Worm (Caenorhabditis elegans) whole organism, L4 larva: ENCODE data around the gene clec-217.

Source experiments
- F10B5.3 ChIP-seq: sonication (generic microtip); optimal IDR thresholded peaks from 2 replicates; lab custom pipeline; 2016; ENCODE audit warnings: mild to moderate bottlenecking, missing genetic modification characterization, missing compliant biosample characterization
- F44E2.7 ChIP-seq: fragments of 200-800 bp; sonication (Bioruptor generic); IDR thresholded peaks from 2 replicates; pipeline ENCODE4 v2.1.2; 2022; ENCODE audit warnings: missing genetic modification characterization, missing compliant biosample characterization
- T20F7.1 ChIP-seq: fragments of 200-800 bp; sonication (Bioruptor generic); optimal IDR thresholded peaks from 2 replicates; lab custom pipeline; 2018; ENCODE audit warnings: mild to moderate bottlenecking, missing genetic modification characterization, missing compliant biosample characterization
- T26A8.4 ChIP-seq: fragments of 200-800 bp; sonication (Bioruptor generic); IDR thresholded peaks from 2 replicates; pipeline ENCODE4 v1.3.6; 2022; ENCODE audit warnings: missing genetic modification characterization, missing compliant biosample characterization
- Y105C5A.15 ChIP-seq: fragments of 200-800 bp; sonication (Bioruptor generic); IDR thresholded peaks from 2 replicates; pipeline ENCODE4 v1.3.6; 2022; ENCODE audit warnings: missing genetic modification characterization, missing compliant biosample characterization
- Y48G9A.11 ChIP-seq: fragments of 200-800 bp; sonication (Bioruptor generic); IDR thresholded peaks from 2 replicates; pipeline ENCODE4 v1.3.6; 2022; ENCODE audit warnings: missing genetic modification reagents, missing genetic modification characterization, missing compliant biosample characterization
- Y75B8A.6 ChIP-seq: fragments of 200-800 bp; sonication (Bioruptor generic); IDR thresholded peaks from 2 replicates; pipeline ENCODE4 v1.3.6; 2022; ENCODE audit warnings: missing genetic modification reagents, missing genetic modification characterization, missing compliant biosample characterization
- ZK546.5 ChIP-seq, 2 experiments: sonication (generic microtip); optimal IDR thresholded peaks; 2 replicates each; lab custom pipeline; 2017; ENCODE audit warnings: missing biosample characterization in 2 of 2, missing genetic modification characterization in 2 of 2
- aha-1 ChIP-seq: fragments of 150-350 bp; peaks from one replicate; lab custom pipeline; 2014; ENCODE audit warnings: missing biosample characterization, missing genetic modification characterization
- attf-4 ChIP-seq: sonication (generic microtip); optimal IDR thresholded peaks from 3 replicates; lab custom pipeline; 2017; ENCODE audit warnings: missing biosample characterization, missing genetic modification characterization
- ceh-20 ChIP-seq: fragments of 200-800 bp; sonication (Bioruptor generic); IDR thresholded peaks from 2 replicates; pipeline ENCODE4 v1.3.6; 2022; ENCODE audit warnings: missing genetic modification reagents, missing genetic modification characterization, missing compliant biosample characterization
- ceh-28 ChIP-seq: fragments of 150-350 bp; optimal IDR thresholded peaks from 2 replicates; lab custom pipeline; 2014; ENCODE audit warnings: missing biosample characterization, missing genetic modification reagents, missing genetic modification characterization
- ceh-62 ChIP-seq: sonication (generic microtip); optimal IDR thresholded peaks from 2 replicates; lab custom pipeline; 2017; ENCODE audit warnings: missing biosample characterization, missing genetic modification characterization
- cey-2 ChIP-seq: sonication (generic microtip); optimal IDR thresholded peaks from 3 replicates; lab custom pipeline; 2017; ENCODE audit warnings: missing genetic modification characterization, mild to moderate bottlenecking, missing compliant biosample characterization, antibody characterized with exemption, borderline replicate concordance; ENCODE audit not compliant: insufficient read depth
- daf-16 ChIP-seq, 3 experiments: sonication (generic microtip); optimal IDR thresholded peaks; 2 replicates each; lab custom pipeline; 2016 to 2017; ENCODE audit warnings: missing genetic modification characterization in 3 of 3, missing genetic modification reagents in 3 of 3, mild to moderate bottlenecking in 2 of 3, missing compliant biosample characterization in 2 of 3, missing biosample characterization in 1 of 3, moderate library complexity in 1 of 3
- daf-19 ChIP-seq: fragments of 200-800 bp; sonication (Bioruptor generic); conservative IDR thresholded peaks from 2 replicates; pipeline ENCODE4 v1.3.6; 2022; ENCODE audit warnings: missing genetic modification characterization, missing compliant biosample characterization
- dmd-6 ChIP-seq: fragments of 200-800 bp; sonication (Bioruptor generic); IDR thresholded peaks from 2 replicates; pipeline ENCODE4 v1.3.6; 2022; ENCODE audit warnings: missing genetic modification reagents, missing genetic modification characterization, missing compliant biosample characterization
- dmd-9 ChIP-seq: fragments of 200-800 bp; sonication (Bioruptor generic); IDR thresholded peaks from 2 replicates; pipeline ENCODE4 v1.3.6; 2022; ENCODE audit warnings: missing genetic modification reagents, missing genetic modification characterization, missing compliant biosample characterization
- dpl-1 ChIP-seq: fragments of 150-350 bp; optimal IDR thresholded peaks from 2 replicates; lab custom pipeline; 2014; ENCODE audit warnings: missing biosample characterization, missing genetic modification reagents, missing genetic modification characterization
- dve-1 ChIP-seq: sonication (generic microtip); optimal IDR thresholded peaks from 2 replicates; lab custom pipeline; 2017; ENCODE audit warnings: antibody characterized with exemption, mild to moderate bottlenecking, missing genetic modification characterization, missing compliant biosample characterization; ENCODE audit not compliant: insufficient read depth
- fkh-10 ChIP-seq: fragments of 150-350 bp; optimal IDR thresholded peaks from 2 replicates; lab custom pipeline; 2014; ENCODE audit warnings: missing biosample characterization, missing genetic modification reagents, missing genetic modification characterization
- fos-1 ChIP-seq: fragments of 150-350 bp; optimal IDR thresholded peaks from 2 replicates; lab custom pipeline; 2014; ENCODE audit warnings: missing biosample characterization, missing genetic modification characterization
- hif-1 ChIP-seq, 2 experiments: sonication (generic microtip); optimal IDR thresholded peaks; 2 replicates each; lab custom pipeline; 2016 to 2017; ENCODE audit warnings: missing compliant biosample characterization in 2 of 2, missing genetic modification characterization in 2 of 2, missing genetic modification reagents in 2 of 2, missing genotype in 2 of 2, mild to moderate bottlenecking in 1 of 2
- hmg-1.1 ChIP-seq: fragments of 200-800 bp; sonication (Bioruptor generic); IDR thresholded peaks from 2 replicates; pipeline ENCODE4 v1.3.6; 2022; ENCODE audit warnings: missing genetic modification reagents, missing genetic modification characterization, missing compliant biosample characterization
- jun-1 ChIP-seq: fragments of 150-350 bp; optimal IDR thresholded peaks from 2 replicates; lab custom pipeline; 2014; ENCODE audit warnings: missing biosample characterization, missing genetic modification reagents, missing genetic modification characterization
- lim-7 ChIP-seq: fragments of 200-800 bp; sonication (Bioruptor generic); IDR thresholded peaks from 2 replicates; pipeline ENCODE4 v1.3.6; 2022; ENCODE audit warnings: missing genetic modification characterization, missing compliant biosample characterization
- lin-1 ChIP-seq: fragments of 200-800 bp; sonication (Bioruptor generic); IDR thresholded peaks from 2 replicates; pipeline ENCODE4 v1.3.6; 2022; ENCODE audit warnings: missing genetic modification reagents, missing genetic modification characterization, missing compliant biosample characterization
- lin-13 ChIP-seq: fragments of 150-350 bp; optimal IDR thresholded peaks from 2 replicates; lab custom pipeline; 2014; ENCODE audit warnings: missing biosample characterization, missing genetic modification reagents, missing genetic modification characterization
- lin-29 ChIP-seq: fragments of 200-800 bp; sonication (Bioruptor generic); IDR thresholded peaks from 2 replicates; pipeline ENCODE4 v1.3.6; 2022; ENCODE audit warnings: missing genetic modification reagents, missing genetic modification characterization, missing compliant biosample characterization
- lin-38 ChIP-seq: fragments of 200-800 bp; sonication (Bioruptor generic); IDR thresholded peaks from 2 replicates; pipeline ENCODE4 v1.3.6; 2022; ENCODE audit warnings: missing genetic modification reagents, missing genetic modification characterization, missing compliant biosample characterization
- mep-1 ChIP-seq: fragments of 150-350 bp; sonication (generic microtip); optimal IDR thresholded peaks from 3 replicates; lab custom pipeline; 2014; ENCODE audit warnings: missing biosample characterization, missing genetic modification characterization
- mes-2 ChIP-seq: sonication (generic microtip); optimal IDR thresholded peaks from 2 replicates; lab custom pipeline; 2016; ENCODE audit warnings: missing genotype, mild to moderate bottlenecking, missing genetic modification characterization, missing compliant biosample characterization; ENCODE audit not compliant: poor library complexity, severe bottlenecking
- nhr-28 ChIP-seq: fragments of 150-350 bp; optimal IDR thresholded peaks from 2 replicates; lab custom pipeline; 2014; ENCODE audit warnings: missing biosample characterization, missing genetic modification characterization
- nhr-41 ChIP-seq: fragments of 200-800 bp; sonication (Bioruptor generic); IDR thresholded peaks from 2 replicates; pipeline ENCODE4 v1.3.6; 2022; ENCODE audit warnings: missing genetic modification reagents, missing genetic modification characterization, missing compliant biosample characterization
- nhr-42 ChIP-seq: fragments of 200-800 bp; sonication (Bioruptor generic); IDR thresholded peaks from 2 replicates; pipeline ENCODE4 v1.3.6; 2022; ENCODE audit warnings: missing genetic modification characterization, missing compliant biosample characterization
- nhr-48 ChIP-seq: sonication (generic microtip); optimal IDR thresholded peaks from 2 replicates; lab custom pipeline; 2016; ENCODE audit warnings: mild to moderate bottlenecking, missing genetic modification characterization, missing compliant biosample characterization
- nhr-6 ChIP-seq: fragments of 150-350 bp; optimal IDR thresholded peaks from 2 replicates; lab custom pipeline; 2014; ENCODE audit warnings: missing biosample characterization, missing genetic modification characterization
- php-3 ChIP-seq: fragments of 200-800 bp; sonication (Bioruptor generic); IDR thresholded peaks from 2 replicates; pipeline ENCODE4 v1.3.6; 2022; ENCODE audit warnings: missing genetic modification reagents, missing genetic modification characterization, missing compliant biosample characterization
- pqm-1 ChIP-seq: sonication (generic microtip); optimal IDR thresholded peaks from 2 replicates; lab custom pipeline; 2017; ENCODE audit warnings: missing biosample characterization, missing genetic modification characterization
- rbr-2 ChIP-seq: sonication (generic microtip); optimal IDR thresholded peaks from 2 replicates; lab custom pipeline; 2016; ENCODE audit warnings: missing genotype, missing genetic modification characterization, missing compliant biosample characterization
- set-16 ChIP-seq: fragments of 200-800 bp; sonication (Bioruptor generic); IDR thresholded peaks from 2 replicates; pipeline ENCODE4 v1.3.6; 2022; ENCODE audit warnings: missing genetic modification reagents, missing genetic modification characterization, missing compliant biosample characterization
- spr-1 ChIP-seq: sonication (generic microtip); optimal IDR thresholded peaks from 2 replicates; lab custom pipeline; 2016; ENCODE audit warnings: mild to moderate bottlenecking, missing genetic modification characterization, missing compliant biosample characterization
- tag-97 ChIP-seq: fragments of 200-800 bp; sonication (Bioruptor generic); IDR thresholded peaks from 2 replicates; pipeline ENCODE4 v1.3.6; 2022; ENCODE audit warnings: missing genetic modification characterization, missing compliant biosample characterization
- tra-1 ChIP-seq: fragments of 200-800 bp; sonication (Bioruptor generic); IDR thresholded peaks from 2 replicates; pipeline ENCODE4 v1.3.6; 2022; ENCODE audit warnings: missing genetic modification reagents, missing genetic modification characterization, missing compliant biosample characterization
- unc-62 ChIP-seq, 3 experiments: fragments of 150-350 bp in 1 of 3; sonication (generic microtip); optimal IDR thresholded peaks in 2 of 3; peaks in 1 of 3; 1 replicate in 1 of 3; 2 replicates in 2 of 3; lab custom pipeline; 2014 to 2017; ENCODE audit warnings: missing biosample characterization in 3 of 3, missing genetic modification characterization in 3 of 3, missing genetic modification reagents in 3 of 3, missing genotype in 1 of 3
- zfp-3 ChIP-seq: fragments of 200-800 bp; sonication (Bioruptor generic); conservative IDR thresholded peaks from 2 replicates; pipeline ENCODE4 v1.3.6; 2022; ENCODE audit warnings: missing genetic modification reagents, missing genetic modification characterization, missing compliant biosample characterization
- ztf-7 ChIP-seq: fragments of 150-350 bp; optimal IDR thresholded peaks from 2 replicates; lab custom pipeline; 2014; ENCODE audit warnings: missing biosample characterization, missing genetic modification characterization

The clec-217 gene

ce11 chrV:7955168-7955567 lies 3.5 kb downstream of the clec-217 start, which contains the start of gene F26D11.12:
F26D11.12 (minus strand) TSS chrV:7955312.
- TF ChIP-seq spr-1: no peak
- TF ChIP-seq mes-2 (tag; lab: Kevin White, UChicago): no peak
- peak; percentile 38 for TF ChIP-seq dve-1 (tag; lab: Kevin White, UChicago)
- TF ChIP-seq dpl-1: peak; percentile 69
- TF ChIP-seq F44E2.7 (GFP tag; lab: Robert Waterston, UW): no peak
- no peak for TF ChIP-seq fkh-10
- no peak for TF ChIP-seq ZK546.5 (tag; optimal IDR thresholded peaks at IDR 0.05; lab: Kevin White, UChicago)
- TF ChIP-seq T20F7.1 (GFP tag; lab: Kevin White, UChicago): peak; percentile 15
- no peak for TF ChIP-seq lin-13 (GFP tag; lab: Kevin White, UChicago)
- TF ChIP-seq aha-1: no peak
- no peak for TF ChIP-seq F10B5.3 (tag; lab: Kevin White, UChicago)
- no peak for TF ChIP-seq lin-1 (GFP tag; lab: Robert Waterston, UW)
- no peak for TF ChIP-seq lin-38 (GFP tag; lab: Robert Waterston, UW)
- no peak for TF ChIP-seq Y105C5A.15 (GFP tag; lab: Robert Waterston, UW)
- TF ChIP-seq fos-1 (tag; lab: Kevin White, UChicago): no peak
- TF ChIP-seq nhr-48 (tag; lab: Kevin White, UChicago): no peak
- no peak for TF ChIP-seq cey-2 (tag; lab: Kevin White, UChicago)
- no peak for TF ChIP-seq dmd-9 (GFP tag; lab: Robert Waterston, UW)
- TF ChIP-seq ceh-20 (GFP tag; lab: Robert Waterston, UW): no peak
- no peak for TF ChIP-seq tra-1 (GFP tag; lab: Robert Waterston, UW)
- TF ChIP-seq pqm-1 (tag; lab: Kevin White, UChicago): peak; percentile 50
- TF ChIP-seq nhr-6 (tag; lab: Kevin White, UChicago): no peak
- no peak for TF ChIP-seq daf-19 (GFP tag; lab: Robert Waterston, UW)
- TF ChIP-seq daf-16 (GFP tag; optimal IDR thresholded peaks at IDR 0.05; lab: Kevin White, UChicago): no peak
- TF ChIP-seq daf-16 (tag; optimal IDR thresholded peaks at IDR 0.05; lab: Kevin White, UChicago): peak; percentile 67
- no peak for TF ChIP-seq ceh-28
- 0 out of 2 replicates have a peak, but pooled peaks have one; percentile 17 for TF ChIP-seq php-3 (GFP tag; lab: Robert Waterston, UW)
- TF ChIP-seq nhr-42 (GFP tag; lab: Robert Waterston, UW): no peak
- peak; percentile 10 for TF ChIP-seq nhr-28 (tag; lab: Kevin White, UChicago)
- TF ChIP-seq hmg-1.1 (GFP tag; lab: Robert Waterston, UW): no peak
- TF ChIP-seq rbr-2 (tag; lab: Kevin White, UChicago): no peak
- TF ChIP-seq dmd-6 (GFP tag; lab: Robert Waterston, UW): no peak
- no peak for TF ChIP-seq Y75B8A.6
- no peak for TF ChIP-seq set-16 (GFP tag; lab: Robert Waterston, UW)
- peak in 1 of 2 experiments; percentile 83 for TF ChIP-seq unc-62 (GFP tag; optimal IDR thresholded peaks at IDR 0.05 in 1 of 2; lab: Kevin White, UChicago)
- no peak for TF ChIP-seq unc-62 (tag; optimal IDR thresholded peaks at IDR 0.05; lab: Kevin White, UChicago)
- no peak for TF ChIP-seq jun-1 (tag; lab: Kevin White, UChicago)
- TF ChIP-seq mep-1: no peak
- TF ChIP-seq attf-4 (tag; lab: Kevin White, UChicago): no peak
- no peak for TF ChIP-seq hif-1 (tag; optimal IDR thresholded peaks at IDR 0.05; lab: Kevin White, UChicago)
- no peak for TF ChIP-seq Y48G9A.11 (GFP tag; lab: Robert Waterston, UW)
- no peak for TF ChIP-seq lin-29 (GFP tag; lab: Robert Waterston, UW)
- TF ChIP-seq T26A8.4 (GFP tag; lab: Robert Waterston, UW): no peak
- no peak for TF ChIP-seq ztf-7 (tag; lab: Kevin White, UChicago)
- TF ChIP-seq zfp-3 (GFP tag; lab: Robert Waterston, UW): no peak
- no peak for TF ChIP-seq lim-7 (GFP tag; lab: Robert Waterston, UW)
- TF ChIP-seq tag-97: no peak
- no peak for TF ChIP-seq nhr-41 (GFP tag; lab: Robert Waterston, UW)
- TF ChIP-seq ceh-62 (tag; lab: Kevin White, UChicago): no peak
